Worm (Caenorhabditis elegans): ENCODE data around the gene sre-49.

ce11 chrII:12311560-12311959 is 7.1 kb upstream of the sre-49 start, which contains the start of gene sre-51:
- no peak for TF ChIP-seq sdc-2 (tag; optimal IDR thresholded peaks at IDR 0.05)
- TF ChIP-seq nhr-11 (tag; optimal IDR thresholded peaks at IDR 0.05): no peak
- TF ChIP-seq nfya-1 (tag; optimal IDR thresholded peaks at IDR 0.05): no peak
- TF ChIP-seq ceh-9 (tag; optimal IDR thresholded peaks at IDR 0.05): no peak
- TF ChIP-seq sox-4 (tag; optimal IDR thresholded peaks at IDR 0.05): no peak
- TF ChIP-seq F13H6.1 (tag; optimal IDR thresholded peaks at IDR 0.05): no peak
